Worm (Caenorhabditis elegans): ENCODE results near the gene npr-1.

ce11 chrX:4718114-4718513, 51.7 kb downstream of the npr-1 start:
- TF ChIP-seq lin-15B (tag; optimal IDR thresholded peaks at IDR 0.05) = no peak
- no peak for TF ChIP-seq lim-7 (GFP tag; IDR thresholded peaks at IDR 0.05)
- TF ChIP-seq lin-13 (GFP tag; optimal IDR thresholded peaks at IDR 0.05) = no peak
- TF ChIP-seq R02D3.7 (tag; optimal IDR thresholded peaks at IDR 0.05) = no peak
- no peak for TF ChIP-seq nhr-25 (tag; optimal IDR thresholded peaks at IDR 0.05; ENCODE audit: borderline replicate concordance, insufficient read depth)
- no peak for TF ChIP-seq dmd-9 (GFP tag; IDR thresholded peaks at IDR 0.05)

Data from whole organism, L4 larva.